Worm (Caenorhabditis elegans): ENCODE data around the gene F54C9.14.

ce11 chrII:8590684-8591083 lies 28.6 kb downstream of the F54C9.14 start, which contains the start of gene aptf-4:
- no peak for TF ChIP-seq F33H1.4 (GFP tag; IDR thresholded peaks at IDR 0.05)
- no peak for TF ChIP-seq attf-5 (GFP tag; optimal IDR thresholded peaks at IDR 0.05)
- no peak for TF ChIP-seq fkh-3 (tag; optimal IDR thresholded peaks at IDR 0.05)

Measured in whole organism, young adult.